Worm (Caenorhabditis elegans): ENCODE measurements around the gene Y69E1A.3.
"Not testable (repeated sequence)": the region's sequence is repeated elsewhere in the genome, so short reads cannot be mapped to it uniquely, and the experiment has no call there.

Gene Y69E1A.3

ce11 chrIV:10981761-10982160 lies 29.7 kb downstream of the Y69E1A.3 start, which contains the start of gene Y43E12A.2:
Gene Y43E12A.2 (plus strand): TSS chrIV:10982061.
- TF ChIP-seq ceh-2 (tag; optimal IDR thresholded peaks at IDR 0.05) (no peak), lim-6 (tag; optimal IDR thresholded peaks at IDR 0.05) (no peak), K09A11.1 (tag; optimal IDR thresholded peaks at IDR 0.05; ENCODE audit: insufficient read depth) (no peak), Y22D7AL.16 (tag; optimal IDR thresholded peaks at IDR 0.05) (no peak), lin-11 (tag; optimal IDR thresholded peaks at IDR 0.05) (no peak), nhr-11 (tag; optimal IDR thresholded peaks at IDR 0.05) (no peak), ceh-34 (tag; optimal IDR thresholded peaks at IDR 0.05) (no peak), C08G9.2 (tag; optimal IDR thresholded peaks at IDR 0.05) (no peak), ceh-48 (tag; optimal IDR thresholded peaks at IDR 0.05) (no peak)

DNA sequence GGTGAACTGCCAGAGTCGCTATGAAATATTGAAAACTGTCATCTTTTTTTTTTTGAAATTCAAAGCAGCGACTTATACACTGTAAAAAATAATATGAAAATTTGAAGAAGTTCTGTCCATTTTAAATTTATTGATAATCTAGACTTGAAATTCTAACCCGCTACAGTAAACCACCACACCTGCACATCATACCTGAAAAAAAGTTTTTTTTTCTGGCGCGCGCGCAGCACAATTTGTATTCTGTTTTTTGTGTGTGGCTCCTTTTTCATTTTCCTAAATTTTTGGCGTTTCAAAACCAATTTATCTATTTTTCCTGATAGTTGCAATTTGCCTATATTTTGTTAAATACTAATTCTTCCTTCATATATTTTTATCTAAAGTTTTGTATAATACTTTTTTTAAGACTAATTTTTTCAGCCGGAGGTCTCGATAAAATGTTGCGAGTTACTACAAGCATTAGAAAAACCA lies 33.5 kb downstream of the Y69E1A.3 start, which contains the start of gene cyb-2.1:
Gene cyb-2.1, plus strand, starts transcription at position 418 of the 468 bp plus-strand sequence.
- TF ChIP-seq tbx-7 (tag; optimal IDR thresholded peaks at IDR 0.05) (no peak), C38D4.7 (GFP tag; optimal IDR thresholded peaks at IDR 0.05) (no peak), ceh-6 (GFP tag; optimal IDR thresholded peaks at IDR 0.05) (no peak), unc-86 (tag; optimal IDR thresholded peaks at IDR 0.05) (no peak), npax-4 (tag; optimal IDR thresholded peaks at IDR 0.05) (no peak), rnt-1 (tag; optimal IDR thresholded peaks at IDR 0.05) (no peak), eyg-1 (tag; optimal IDR thresholded peaks at IDR 0.05) (no peak), gmeb-2 (tag; optimal IDR thresholded peaks at IDR 0.05) (no peak), che-1 (tag; optimal IDR thresholded peaks at IDR 0.05) (no peak)

- TF ChIP-seq unc-55 (GFP tag; optimal IDR thresholded peaks at IDR 0.05); che-1 (tag; optimal IDR thresholded peaks at IDR 0.05); ceh-6 (GFP tag; optimal IDR thresholded peaks at IDR 0.05): not testable (repeated sequence)
These were observed 35.3 kb downstream of the Y69E1A.3 start, which contains the start of gene Y43E12A.3 for ce11 chrIV:10987342-10987945. Gene Y43E12A.3 (plus strand): TSS chrIV:10987895.

DNA sequence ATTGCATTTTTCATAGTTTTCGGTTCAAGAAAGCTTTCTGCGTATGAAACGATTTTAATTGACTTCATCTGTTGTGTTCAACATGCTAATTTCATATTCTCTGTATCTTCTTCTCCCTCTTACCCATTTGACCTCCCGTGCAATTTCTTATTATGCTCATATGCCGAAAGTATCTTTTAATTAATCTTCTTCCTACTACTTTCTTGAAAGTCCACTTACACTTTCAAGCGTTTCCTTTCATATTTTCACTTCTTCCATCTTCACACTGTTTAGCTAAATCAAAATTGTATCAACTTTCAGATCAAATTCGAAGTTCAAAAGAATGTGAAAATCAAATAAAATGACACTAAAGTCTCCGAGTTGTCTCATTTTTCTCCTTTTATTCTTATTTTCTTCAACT lies 38.6 kb downstream of the Y69E1A.3 start, which contains the start of gene F13H10.5:
Gene F13H10.5, plus strand, starts transcription at position 301 of the 400 bp plus-strand sequence.
- TF ChIP-seq rnt-1 (tag; optimal IDR thresholded peaks at IDR 0.05) (no peak), sdc-2 (tag; optimal IDR thresholded peaks at IDR 0.05) (no peak), pha-2 (tag; optimal IDR thresholded peaks at IDR 0.05) (no peak), unc-42 (tag; optimal IDR thresholded peaks at IDR 0.05) (no peak), ceh-6 (GFP tag; optimal IDR thresholded peaks at IDR 0.05) (no peak), lim-6 (tag; optimal IDR thresholded peaks at IDR 0.05) (no peak), ceh-31 (tag; optimal IDR thresholded peaks at IDR 0.05) (no peak), pat-9 (tag; optimal IDR thresholded peaks at IDR 0.05) (no peak), hlh-30 (tag; optimal IDR thresholded peaks at IDR 0.05; ENCODE audit: insufficient read depth) (no peak), ceh-34 (tag; optimal IDR thresholded peaks at IDR 0.05) (no peak), fkh-10 (GFP tag; optimal IDR thresholded peaks at IDR 0.05) (no peak)

- TF ChIP-seq nhr-232 (tag; optimal IDR thresholded peaks at IDR 0.05) (no peak), pqm-1 (tag; optimal IDR thresholded peaks at IDR 0.05) (no peak), dve-1 (tag; optimal IDR thresholded peaks at IDR 0.05) (no peak), odd-2 (tag; optimal IDR thresholded peaks at IDR 0.05) (no peak), che-1 (tag; optimal IDR thresholded peaks at IDR 0.05) (no peak), tbx-2 (tag; optimal IDR thresholded peaks at IDR 0.05) (no peak), tbx-7 (tag; optimal IDR thresholded peaks at IDR 0.05) (no peak), unc-3 (GFP tag; conservative IDR thresholded peaks at IDR 0.05) (no peak), unc-3 (tag; optimal IDR thresholded peaks at IDR 0.05) (no peak), dmd-4 (tag; optimal IDR thresholded peaks at IDR 0.05; ENCODE audit: borderline replicate concordance) (no peak), mec-3 (tag; optimal IDR thresholded peaks at IDR 0.05; ENCODE audit: borderline replicate concordance) (no peak), pros-1 (tag; optimal IDR thresholded peaks at IDR 0.05) (no peak), ceh-24 (tag; optimal IDR thresholded peaks at IDR 0.05) (no peak), unc-86 (tag; optimal IDR thresholded peaks at IDR 0.05) (no peak), K09A11.1 (tag; optimal IDR thresholded peaks at IDR 0.05; ENCODE audit: insufficient read depth) (no peak)
These were observed 49.5 kb downstream of the Y69E1A.3 start, which contains the start of gene F13H10.9 for ce11 chrIV:11001614-11002013. Gene F13H10.9 (plus strand): TSS chrIV:11001914.

Data from whole organism, late embryonic.